Fruit fly (Drosophila melanogaster) whole organism, prepupa: ENCODE measurements around the gene Sps2.

Experiments
- CG10669 ChIP-seq: fragments of 200-800 bp; sonication (Bioruptor generic); optimal IDR thresholded peaks from 3 replicates; lab custom pipeline; 2018; ENCODE audit warnings: missing biosample characterization, mild to moderate bottlenecking, missing genetic modification characterization, moderate library complexity
- CG6163 ChIP-seq: fragments of 200-800 bp; sonication (Bioruptor generic); IDR thresholded peaks from 3 replicates; pipeline ENCODE4 v1.3.6; 2022; ENCODE audit warnings: missing biosample characterization, missing genetic modification characterization
- CG8119 ChIP-seq: fragments of 200-800 bp; sonication (Bioruptor generic); IDR thresholded peaks from 3 replicates; pipeline ENCODE4 v1.3.6; 2022; ENCODE audit warnings: missing biosample characterization, missing genetic modification characterization
- CG8632 ChIP-seq: fragments of 200-800 bp; sonication (Bioruptor generic); optimal IDR thresholded peaks from 3 replicates; lab custom pipeline; 2016; ENCODE audit warnings: missing biosample characterization, missing genetic modification characterization
- Eip78C ChIP-seq: fragments of 200-800 bp; sonication (Bioruptor generic); peaks from one replicate; lab custom pipeline; 2016; ENCODE audit warnings: missing biosample characterization, missing genetic modification characterization
- Hr4 ChIP-seq: fragments of 200-800 bp; sonication (Bioruptor generic); optimal IDR thresholded peaks from 3 replicates; lab custom pipeline; 2016; ENCODE audit warnings: missing biosample characterization, missing genetic modification characterization
- Sox15 ChIP-seq: fragments of 200-800 bp; sonication (Bioruptor generic); optimal IDR thresholded peaks from 3 replicates; lab custom pipeline; 2016; ENCODE audit warnings: missing biosample characterization, missing genetic modification characterization
- achi ChIP-seq: fragments of 200-800 bp; sonication (Bioruptor generic); optimal IDR thresholded peaks from 3 replicates; lab custom pipeline; 2016; ENCODE audit warnings: missing biosample characterization, missing genetic modification characterization
- esn ChIP-seq: fragments of 200-800 bp; sonication (Bioruptor generic); optimal IDR thresholded peaks from 2 replicates; lab custom pipeline; 2016; ENCODE audit warnings: missing biosample characterization, mild to moderate bottlenecking, missing genetic modification characterization, moderate library complexity
- lz ChIP-seq: fragments of 200-800 bp; sonication (Bioruptor generic); optimal IDR thresholded peaks from 3 replicates; lab custom pipeline; 2016; ENCODE audit warnings: missing biosample characterization, missing genetic modification characterization
- svp ChIP-seq: fragments of 200-800 bp; sonication (Bioruptor generic); peaks from one replicate; lab custom pipeline; 2016; ENCODE audit warnings: missing biosample characterization, missing genetic modification characterization
- vri ChIP-seq: fragments of 200-800 bp; sonication (Bioruptor generic); optimal IDR thresholded peaks from 3 replicates; lab custom pipeline; 2016; ENCODE audit warnings: missing biosample characterization, mild to moderate bottlenecking, missing genetic modification characterization

- TF ChIP-seq achi (GFP tag; lab: Kevin White, UChicago) (no peak), esn (no peak), CG6163 (GFP tag; lab: Robert Waterston, UW) (no peak), Sox15 (no peak), Hr4 (no peak), lz (GFP tag; lab: Kevin White, UChicago) (no peak), CG8632 (GFP tag; lab: Kevin White, UChicago) (no peak), Eip78C (GFP tag; lab: Kevin White, UChicago) (no peak), CG10669 (GFP tag; lab: Kevin White, UChicago) (no peak), svp (GFP tag; lab: Kevin White, UChicago) (no peak), CG8119 (GFP tag; lab: Robert Waterston, UW) (no peak), vri (peak; percentile 94)
Measured at dm6 chr2L:10320174-10320775, 22.1 kb upstream of the Sps2 start.
